Fruit fly (Drosophila melanogaster) whole organism, embryonic: ENCODE results near the gene Cpr78Ca.

Source experiments
- Aef1 ChIP-seq: fragments of 200-800 bp; sonication (Bioruptor generic); IDR thresholded peaks from 3 replicates; pipeline ENCODE4 v1.3.6; 2022; ENCODE audit warnings: missing biosample characterization, missing genetic modification characterization
- Antp ChIP-seq: fragments of 200-800 bp; sonication (Bioruptor generic); optimal IDR thresholded peaks from 3 replicates; lab custom pipeline; 2016; ENCODE audit warnings: missing biosample characterization, missing genetic modification characterization
- BEAF-32 ChIP-seq: fragments of 200-800 bp; sonication (Bioruptor generic); optimal IDR thresholded peaks from 3 replicates; lab custom pipeline; 2017; ENCODE audit warnings: missing biosample characterization, missing genetic modification characterization, mild to moderate bottlenecking, moderate library complexity, missing genetic modification reagents
- Blimp-1 ChIP-seq: fragments of 200-800 bp; sonication (Bioruptor generic); optimal IDR thresholded peaks from 3 replicates; lab custom pipeline; 2018; ENCODE audit warnings: missing biosample characterization, missing genetic modification characterization, mild to moderate bottlenecking, moderate library complexity, missing genetic modification reagents
- CG10274 ChIP-seq: fragments of 200-800 bp; sonication (Bioruptor generic); optimal IDR thresholded peaks from 3 replicates; lab custom pipeline; 2017; ENCODE audit warnings: missing biosample characterization, mild to moderate bottlenecking, missing genetic modification characterization
- CG12769 ChIP-seq: fragments of 200-800 bp; sonication (Bioruptor generic); optimal IDR thresholded peaks from 2 replicates; lab custom pipeline; 2019; ENCODE audit warnings: missing biosample characterization, mild to moderate bottlenecking, missing genetic modification characterization, moderate library complexity
- CG13123 ChIP-seq: fragments of 200-800 bp; sonication (Bioruptor generic); optimal IDR thresholded peaks from 2 replicates; lab custom pipeline; 2016; ENCODE audit warnings: missing biosample characterization, missing genetic modification characterization
- CG17328 ChIP-seq: fragments of 200-800 bp; sonication (Bioruptor generic); IDR thresholded peaks from 2 replicates; pipeline ENCODE4 v1.3.6; 2022; ENCODE audit warnings: missing biosample characterization, missing genetic modification characterization
- CG17385 ChIP-seq: fragments of 200-800 bp; sonication (Bioruptor generic); optimal IDR thresholded peaks from 3 replicates; lab custom pipeline; 2018; ENCODE audit warnings: missing biosample characterization, mild to moderate bottlenecking, missing genetic modification characterization
- CG2116 ChIP-seq: fragments of 200-800 bp; sonication (Bioruptor generic); optimal IDR thresholded peaks from 3 replicates; lab custom pipeline; 2018; ENCODE audit warnings: missing biosample characterization, mild to moderate bottlenecking, missing genetic modification characterization
- CG3838 ChIP-seq: fragments of 200-800 bp; sonication (Bioruptor generic); optimal IDR thresholded peaks from 3 replicates; lab custom pipeline; 2016; ENCODE audit warnings: missing biosample characterization, missing genetic modification characterization
- CG4282 ChIP-seq: fragments of 200-800 bp; sonication (Bioruptor generic); optimal IDR thresholded peaks from 2 replicates; lab custom pipeline; 2016; ENCODE audit warnings: missing biosample characterization, missing genetic modification characterization
- CG8359 ChIP-seq: fragments of 200-800 bp; sonication (Bioruptor generic); optimal IDR thresholded peaks from 2 replicates; lab custom pipeline; 2017; ENCODE audit warnings: missing biosample characterization, mild to moderate bottlenecking, missing genetic modification characterization, borderline replicate concordance
- CG9215 ChIP-seq: fragments of 200-800 bp; sonication (Bioruptor generic); IDR thresholded peaks from 2 replicates; pipeline ENCODE4 v1.3.6; 2022; ENCODE audit warnings: missing biosample characterization, missing genetic modification characterization
- CG9727 ChIP-seq: fragments of 200-800 bp; sonication (Bioruptor generic); optimal IDR thresholded peaks from 3 replicates; lab custom pipeline; 2017; ENCODE audit warnings: missing biosample characterization, mild to moderate bottlenecking, missing genetic modification characterization
- CG9817 ChIP-seq: fragments of 200-800 bp; sonication (Bioruptor generic); optimal IDR thresholded peaks from 2 replicates; lab custom pipeline; 2018; ENCODE audit warnings: missing biosample characterization, mild to moderate bottlenecking, missing genetic modification characterization, moderate library complexity
- D19B ChIP-seq: fragments of 200-800 bp; sonication (Bioruptor generic); optimal IDR thresholded peaks from 2 replicates; lab custom pipeline; 2017; ENCODE audit warnings: missing biosample characterization, mild to moderate bottlenecking, missing genetic modification characterization
- E2f2 ChIP-seq: fragments of 200-800 bp; sonication (Bioruptor generic); IDR thresholded peaks from 2 replicates; pipeline ENCODE4 v1.3.6; 2022; ENCODE audit warnings: missing biosample characterization, missing genetic modification characterization
- Ets65A ChIP-seq: fragments of 200-800 bp; sonication (Bioruptor generic); peaks from one replicate; lab custom pipeline; 2016; ENCODE audit warnings: missing biosample characterization, missing genetic modification characterization
- Hr78 ChIP-seq, 2 experiments: fragments of 200-800 bp in 1 of 2; fragments of >200 bp in 1 of 2; sonication (Bioruptor generic) in 1 of 2; optimal IDR thresholded peaks; 2 replicates each; lab custom pipeline; 2017 to 2019; ENCODE audit warnings: missing biosample characterization in 2 of 2, missing genetic modification characterization in 2 of 2, mild to moderate bottlenecking in 1 of 2, moderate library complexity in 1 of 2
- Med ChIP-seq: fragments of 200-800 bp; sonication (Bioruptor generic); peaks from one replicate; lab custom pipeline; 2016; ENCODE audit warnings: missing biosample characterization, missing genetic modification characterization, mild to moderate bottlenecking, inconsistent platforms, moderate library complexity
- NFAT ChIP-seq: fragments of 200-800 bp; sonication (Bioruptor generic); IDR thresholded peaks from 2 replicates; pipeline ENCODE4 v1.3.6; 2022; ENCODE audit warnings: missing biosample characterization, missing genetic modification characterization
- Oli ChIP-seq: fragments of 200-800 bp; sonication (Bioruptor generic); optimal IDR thresholded peaks from 2 replicates; lab custom pipeline; 2018; ENCODE audit warnings: missing biosample characterization, mild to moderate bottlenecking, missing genetic modification characterization, moderate library complexity
- Pdp1 ChIP-seq, 2 experiments: fragments of 200-800 bp; sonication (Bioruptor generic); optimal IDR thresholded peaks; 3 replicates each; lab custom pipeline; 2016; ENCODE audit warnings: missing biosample characterization in 2 of 2, missing genetic modification characterization in 2 of 2, mild to moderate bottlenecking in 1 of 2, moderate library complexity in 1 of 2
- aop ChIP-seq: fragments of 200-800 bp; sonication (Bioruptor generic); IDR thresholded peaks from 2 replicates; pipeline ENCODE4 v1.3.6; 2022; ENCODE audit warnings: missing biosample characterization, missing genetic modification characterization
- chn ChIP-seq: fragments of 200-800 bp; sonication (Bioruptor generic); optimal IDR thresholded peaks from 2 replicates; lab custom pipeline; 2016; ENCODE audit warnings: missing biosample characterization, missing genetic modification characterization
- dmrt11E ChIP-seq: fragments of 200-800 bp; sonication (Bioruptor generic); optimal IDR thresholded peaks from 3 replicates; lab custom pipeline; 2018; ENCODE audit warnings: missing biosample characterization, mild to moderate bottlenecking, missing genetic modification characterization, moderate library complexity
- dpn ChIP-seq, 2 experiments: fragments of 200-800 bp; sonication (Bioruptor generic); optimal IDR thresholded peaks; 3 replicates each; lab custom pipeline; 2016; ENCODE audit warnings: missing biosample characterization in 2 of 2, missing genetic modification characterization in 2 of 2
- fd64A ChIP-seq: fragments of 200-800 bp; sonication (Bioruptor generic); optimal IDR thresholded peaks from 3 replicates; lab custom pipeline; 2018; ENCODE audit warnings: missing biosample characterization, mild to moderate bottlenecking, missing genetic modification characterization
- gem ChIP-seq: fragments of 200-800 bp; sonication (Bioruptor generic); optimal IDR thresholded peaks from 2 replicates; lab custom pipeline; 2019; ENCODE audit warnings: missing biosample characterization, mild to moderate bottlenecking, missing genetic modification characterization, moderate library complexity
- gt ChIP-seq: fragments of 200-800 bp; sonication (Bioruptor generic); IDR thresholded peaks from 2 replicates; pipeline ENCODE4 v1.3.6; 2022; ENCODE audit warnings: missing biosample characterization, missing genetic modification characterization
- hkb ChIP-seq, 2 experiments: fragments of 200-800 bp in 1 of 2; fragments of >200 bp in 1 of 2; sonication (Bioruptor generic) in 1 of 2; IDR thresholded peaks in 1 of 2; optimal IDR thresholded peaks in 1 of 2; 2 replicates each; pipeline versions ENCODE4 v1.3.6 to Lab custom; 2017 to 2022; ENCODE audit warnings: missing biosample characterization in 1 of 2, missing genetic modification characterization in 1 of 2
- insv ChIP-seq, 2 experiments: fragments of 200-800 bp; sonication (Bioruptor generic); optimal IDR thresholded peaks; 3 replicates each; lab custom pipeline; 2016 to 2018; ENCODE audit warnings: missing biosample characterization in 2 of 2, missing genetic modification characterization in 2 of 2
- ken ChIP-seq: fragments of 200-800 bp; sonication (Bioruptor generic); IDR thresholded peaks from 3 replicates; pipeline ENCODE4 v1.3.6; 2022; ENCODE audit warnings: missing biosample characterization, missing genetic modification characterization
- kni ChIP-seq: fragments of 200-800 bp; sonication (Bioruptor generic); optimal IDR thresholded peaks from 3 replicates; lab custom pipeline; 2017; ENCODE audit warnings: mild to moderate bottlenecking, missing biosample characterization, missing genetic modification reagents, missing genetic modification characterization
- knrl ChIP-seq: fragments of 200-800 bp; sonication (Bioruptor generic); IDR thresholded peaks from 3 replicates; pipeline ENCODE4 v1.3.6; 2022; ENCODE audit warnings: missing biosample characterization, missing genetic modification characterization; ENCODE audit not compliant: partially characterized antibody
- odd ChIP-seq: fragments of 200-800 bp; sonication (Bioruptor generic); optimal IDR thresholded peaks from 2 replicates; lab custom pipeline; 2017; ENCODE audit warnings: missing biosample characterization, mild to moderate bottlenecking, missing genetic modification characterization
- pb ChIP-seq: fragments of 200-800 bp; sonication (Bioruptor generic); optimal IDR thresholded peaks from 3 replicates; lab custom pipeline; 2016; ENCODE audit warnings: missing biosample characterization, missing genetic modification characterization
- prd ChIP-seq, 3 experiments: fragments of >200 bp in 2 of 3; fragments of 200-800 bp in 1 of 3; sonication (Bioruptor generic) in 1 of 3; optimal IDR thresholded peaks in 2 of 3; IDR thresholded peaks in 1 of 3; 2 replicates in 2 of 3; 3 replicates in 1 of 3; pipeline versions ENCODE4 v1.3.6 to Lab custom; 2017 to 2022; ENCODE audit warnings: missing biosample characterization in 1 of 3, missing genetic modification characterization in 1 of 3
- pzg ChIP-seq: fragments of 200-800 bp; sonication (Bioruptor generic); optimal IDR thresholded peaks from 3 replicates; lab custom pipeline; 2018; ENCODE audit warnings: missing biosample characterization, mild to moderate bottlenecking, missing genetic modification characterization, moderate library complexity
- ranshi ChIP-seq: fragments of 200-800 bp; sonication (Bioruptor generic); IDR thresholded peaks from 2 replicates; pipeline ENCODE4 v1.3.6; 2022; ENCODE audit warnings: missing biosample characterization, missing genetic modification characterization
- repo ChIP-seq: fragments of 200-800 bp; sonication (Bioruptor generic); optimal IDR thresholded peaks from 2 replicates; lab custom pipeline; 2016; ENCODE audit warnings: missing biosample characterization, missing genetic modification characterization
- sc ChIP-seq, 3 experiments: fragments of >200 bp in 2 of 3; fragments of 200-800 bp in 1 of 3; sonication (Bioruptor generic) in 1 of 3; optimal IDR thresholded peaks; 2 replicates in 2 of 3; 3 replicates in 1 of 3; lab custom pipeline; 2017; ENCODE audit warnings: mild to moderate bottlenecking in 1 of 3, missing biosample characterization in 1 of 3, missing genetic modification characterization in 1 of 3, missing genetic modification reagents in 1 of 3
- stwl ChIP-seq: fragments of 200-800 bp; sonication (Bioruptor generic); optimal IDR thresholded peaks from 3 replicates; lab custom pipeline; 2018; ENCODE audit warnings: missing biosample characterization, mild to moderate bottlenecking, missing genetic modification characterization, moderate library complexity
- trem ChIP-seq: fragments of 200-800 bp; optimal IDR thresholded peaks from 3 replicates; lab custom pipeline; 2019; ENCODE audit warnings: missing biosample characterization, mild to moderate bottlenecking, missing genetic modification characterization, moderate library complexity
- wek ChIP-seq: fragments of 200-800 bp; sonication (Bioruptor generic); optimal IDR thresholded peaks from 3 replicates; lab custom pipeline; 2018; ENCODE audit warnings: missing biosample characterization, mild to moderate bottlenecking, missing genetic modification characterization, moderate library complexity
- z ChIP-seq: fragments of 200-800 bp; sonication (Bioruptor generic); IDR thresholded peaks from 3 replicates; pipeline ENCODE4 v1.3.6; 2022; ENCODE audit warnings: missing biosample characterization, missing genetic modification characterization

Gene Cpr78Ca

DNA sequence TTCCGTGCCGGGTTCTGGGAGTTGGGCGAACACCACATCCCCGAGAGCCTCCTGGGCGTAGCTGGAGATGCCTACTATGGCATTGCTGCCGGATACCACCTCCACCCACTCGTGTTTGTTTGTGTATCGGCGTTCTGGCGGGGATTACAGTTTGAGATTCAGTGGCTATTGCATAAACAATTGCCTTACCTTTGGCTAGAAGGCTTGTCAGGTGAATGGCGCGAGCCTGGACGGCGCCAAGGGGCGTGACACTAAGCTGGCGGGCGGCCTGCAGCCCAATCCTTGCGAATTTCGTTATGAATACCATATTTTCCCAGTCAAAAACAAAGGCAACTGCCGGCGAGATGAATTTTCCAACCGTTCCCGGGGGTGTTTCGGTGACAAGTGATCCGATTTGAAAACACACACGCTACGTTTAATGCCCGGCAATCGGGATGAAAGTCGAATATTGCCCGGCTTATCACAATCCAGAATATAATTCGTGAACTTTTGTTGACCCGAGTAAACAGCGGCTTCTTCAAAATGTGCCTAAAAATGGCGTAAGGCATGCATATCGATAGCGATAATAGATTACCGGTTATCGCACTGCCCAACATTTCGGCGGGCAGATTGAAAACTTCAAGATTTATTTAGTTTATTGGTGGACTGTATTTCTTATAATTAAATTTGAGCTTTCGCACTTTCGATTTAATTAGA, 11.5 kb downstream of the Cpr78Ca start, which contains the start of gene ppl (continued):
- 0 out of 3 replicates have a peak, but pooled peaks have one; percentile 20 for TF ChIP-seq z (GFP tag; lab: Robert Waterston, UW)
- no peak for TF ChIP-seq Antp (GFP tag; lab: Kevin White, UChicago)
- TF ChIP-seq Med (GFP tag; lab: Kevin White, UChicago), result peak; percentile 60
- TF ChIP-seq CG13123 (GFP tag; lab: Kevin White, UChicago), result no peak
- TF ChIP-seq pb (GFP tag; lab: Kevin White, UChicago), result no peak
- no peak for TF ChIP-seq ranshi (GFP tag; lab: Robert Waterston, UW)
- TF ChIP-seq pzg, result peak; percentile 87
- TF ChIP-seq NFAT (GFP tag; lab: Robert Waterston, UW), result peak; percentile 21; the same call in 1 of the 2 replicates
- peak; percentile 7 for TF ChIP-seq kni
- no peak for TF ChIP-seq Oli
- TF ChIP-seq CG9215 (GFP tag; lab: Robert Waterston, UW), result no peak
- no peak for TF ChIP-seq insv (GFP tag; optimal IDR thresholded peaks at IDR 0.05; lab: Kevin White, UChicago)
- TF ChIP-seq BEAF-32, result peak; percentile 61
- no peak for TF ChIP-seq CG8359 (GFP tag; lab: Kevin White, UChicago)
- TF ChIP-seq E2f2 (GFP tag; lab: Robert Waterston, UW), result peak; percentile 94
- peak; percentile 8 for TF ChIP-seq hkb (optimal IDR thresholded peaks at IDR 0.05; lab: Kevin White, UChicago)
- peak; percentile 32; the same call in 1 of the 2 replicates for TF ChIP-seq hkb (GFP tag; IDR thresholded peaks at IDR 0.05; lab: Robert Waterston, UW)
- no peak for TF ChIP-seq ken (GFP tag; lab: Robert Waterston, UW)
- TF ChIP-seq prd (optimal IDR thresholded peaks at IDR 0.05; lab: Kevin White, UChicago), result no peak
- TF ChIP-seq prd (GFP tag; IDR thresholded peaks at IDR 0.05; lab: Robert Waterston, UW), result no peak
- TF ChIP-seq CG3838 (GFP tag; lab: Kevin White, UChicago), result no peak
- TF ChIP-seq D19B (GFP tag; lab: Kevin White, UChicago), result no peak
- no peak for TF ChIP-seq Aef1 (GFP tag; lab: Robert Waterston, UW)
- no peak for TF ChIP-seq CG17385 (GFP tag; lab: Kevin White, UChicago)
- peak; percentile 22 for TF ChIP-seq gem (tag; lab: Kevin White, UChicago)
- TF ChIP-seq stwl, result peak; percentile 63
- no peak for TF ChIP-seq Blimp-1 (GFP tag; lab: Kevin White, UChicago)
- no peak for TF ChIP-seq CG10274 (GFP tag; lab: Kevin White, UChicago)
- TF ChIP-seq knrl (GFP tag; lab: Robert Waterston, UW), result 0 out of 3 replicates have a peak, but pooled peaks have one; percentile 21
- TF ChIP-seq sc (optimal IDR thresholded peaks at IDR 0.05; lab: Kevin White, UChicago), result no peak
- TF ChIP-seq sc (GFP tag; optimal IDR thresholded peaks at IDR 0.05; lab: Kevin White, UChicago), result no peak
- no peak for TF ChIP-seq repo (GFP tag; lab: Kevin White, UChicago)
- peak in 1 of 2 experiments; percentile 81 for TF ChIP-seq Pdp1 (GFP tag; optimal IDR thresholded peaks at IDR 0.05; lab: Kevin White, UChicago)
- peak; percentile 71 for TF ChIP-seq CG2116 (GFP tag; lab: Kevin White, UChicago)
- TF ChIP-seq dpn (GFP tag; optimal IDR thresholded peaks at IDR 0.05; lab: Kevin White, UChicago), result no peak
- peak; percentile 21 for TF ChIP-seq CG9727 (GFP tag; lab: Kevin White, UChicago)
- TF ChIP-seq trem (tag; lab: Kevin White, UChicago), result peak; percentile 47
- no peak for TF ChIP-seq chn
- TF ChIP-seq CG17328 (GFP tag; lab: Robert Waterston, UW), result no peak
- TF ChIP-seq odd (GFP tag; lab: Kevin White, UChicago), result peak; percentile 0
- no peak for TF ChIP-seq wek
- no peak for TF ChIP-seq CG9817 (tag; lab: Kevin White, UChicago)
- TF ChIP-seq CG12769 (tag; lab: Kevin White, UChicago), result peak; percentile 32
- peak in 1 of 2 experiments; percentile 99 for TF ChIP-seq Hr78 (GFP tag; optimal IDR thresholded peaks at IDR 0.05; lab: Kevin White, UChicago)
- peak; percentile 1 for TF ChIP-seq CG4282 (GFP tag; lab: Kevin White, UChicago)
- no peak for TF ChIP-seq gt (GFP tag; lab: Robert Waterston, UW)
- TF ChIP-seq aop, result no peak
- TF ChIP-seq dmrt11E, result no peak
- TF ChIP-seq fd64A, result no peak
- TF ChIP-seq Ets65A (GFP tag; lab: Kevin White, UChicago), result no peak
